Fruit fly (Drosophila melanogaster): ENCODE data around the gene Skp2.

Skp2 gene

DNA sequence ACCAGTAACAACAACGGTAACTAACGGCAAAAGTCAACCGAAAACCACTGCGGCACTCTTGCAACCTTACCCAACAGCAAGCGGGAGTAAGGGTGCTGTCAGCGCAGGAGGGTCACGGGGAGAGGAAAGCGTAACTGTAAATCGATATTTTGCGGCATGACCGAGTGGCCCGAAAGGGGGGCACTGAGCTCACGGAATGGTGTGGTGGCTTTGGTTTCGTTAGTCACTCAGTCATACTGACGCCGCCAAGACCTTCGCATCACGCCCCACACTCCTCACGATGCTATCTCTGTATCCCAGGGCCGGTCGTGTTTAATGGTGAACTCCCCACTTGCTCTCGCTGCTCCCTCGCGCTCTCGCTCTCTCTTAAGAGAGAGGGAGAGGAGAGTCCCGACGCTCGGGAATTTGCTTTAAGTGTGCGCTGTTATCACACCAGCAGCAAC is 23.2 kb upstream of the Skp2 start (continued):
- peak; percentile 36 for TF ChIP-seq Lpt (GFP tag; optimal IDR thresholded peaks at IDR 0.05)
- peak; percentile 8 for TF ChIP-seq vri (GFP tag; optimal IDR thresholded peaks at IDR 0.05)
- 0 out of 2 replicates have a peak, but pooled peaks have one; percentile 10 for TF ChIP-seq Gug (GFP tag; IDR thresholded peaks at IDR 0.05)
- no peak; the same call in 2 of the 3 replicates for TF ChIP-seq eg (GFP tag; IDR thresholded peaks at IDR 0.05)
- TF ChIP-seq Ets21C (GFP tag; optimal IDR thresholded peaks at IDR 0.05), result no peak
- peak; percentile 45 for TF ChIP-seq Eip75B (GFP tag; optimal IDR thresholded peaks at IDR 0.05)

DNA sequence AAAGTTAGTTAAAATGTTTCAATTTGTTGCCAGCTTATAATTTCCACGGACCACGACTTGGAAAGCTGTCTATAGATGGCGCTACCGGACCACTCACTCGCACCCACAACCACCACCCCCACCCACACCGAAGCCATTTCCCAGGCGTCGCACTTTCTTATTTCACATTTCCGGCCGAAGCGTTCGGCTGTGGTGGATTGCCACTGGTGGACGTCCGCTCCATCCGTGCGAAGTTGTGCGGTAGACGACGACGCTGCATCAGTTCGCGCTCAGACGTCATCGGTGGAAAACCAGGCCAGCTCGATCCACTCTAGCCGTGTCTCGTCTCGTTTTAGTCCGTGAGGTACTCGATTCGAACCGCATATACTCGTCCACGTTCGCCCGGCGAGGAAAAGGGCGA is 22.2 kb upstream of the Skp2 start, which contains the start of gene CG1090:
Gene CG1090 (plus strand): TSS at position 259 of the 400 bp plus-strand sequence.
- TF ChIP-seq fd59A (GFP tag; optimal IDR thresholded peaks at IDR 0.05), result no peak
- peak; percentile 8 for TF ChIP-seq net (GFP tag; optimal IDR thresholded peaks at IDR 0.05)
- TF ChIP-seq CG16779 (tag; optimal IDR thresholded peaks at IDR 0.05), result peak; percentile 13

DNA sequence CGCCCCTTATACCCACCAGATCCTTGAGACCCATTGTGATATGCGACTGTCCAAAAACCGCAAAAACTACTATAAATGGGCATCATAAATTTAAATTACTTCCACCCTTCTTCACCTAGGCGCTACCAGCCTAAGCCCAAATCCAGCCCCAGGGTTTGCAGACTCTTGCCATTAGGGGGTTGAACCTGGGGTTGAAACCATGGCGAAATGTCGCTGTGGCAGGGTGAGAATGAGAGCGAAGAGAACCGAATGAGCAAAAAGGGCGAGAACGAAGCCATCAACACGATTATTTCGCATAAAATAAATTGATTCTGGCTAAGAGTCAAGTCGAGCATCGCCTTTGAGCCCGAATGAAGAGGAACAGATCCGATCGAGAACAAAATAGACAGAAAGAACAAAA is 16.1 kb upstream of the Skp2 start:
- TF ChIP-seq acj6 (GFP tag; optimal IDR thresholded peaks at IDR 0.05), result no peak
- no peak for TF ChIP-seq pdm3 (GFP tag; optimal IDR thresholded peaks at IDR 0.05)
- no peak for TF ChIP-seq Eip78C (GFP tag)
- no peak for TF ChIP-seq fd85E (GFP tag; optimal IDR thresholded peaks at IDR 0.05)
- no peak for TF ChIP-seq spab (GFP tag; optimal IDR thresholded peaks at IDR 0.05)
- TF ChIP-seq Sox14 (GFP tag; optimal IDR thresholded peaks at IDR 0.05), result no peak
- TF ChIP-seq CG6792 (GFP tag; optimal IDR thresholded peaks at IDR 0.05), result no peak
- no peak for TF ChIP-seq Eip75B (GFP tag; optimal IDR thresholded peaks at IDR 0.05)
- no peak for TF ChIP-seq CG6854 (GFP tag; optimal IDR thresholded peaks at IDR 0.05)
- no peak for TF ChIP-seq CG8119 (GFP tag; IDR thresholded peaks at IDR 0.05)
- TF ChIP-seq Sox102F (GFP tag; optimal IDR thresholded peaks at IDR 0.05), result no peak
- TF ChIP-seq CG10631 (GFP tag; optimal IDR thresholded peaks at IDR 0.05), result no peak
- TF ChIP-seq CG7368 (GFP tag; optimal IDR thresholded peaks at IDR 0.05), result no peak
- no peak for TF ChIP-seq Eip93F (GFP tag; optimal IDR thresholded peaks at IDR 0.05)
- no peak for TF ChIP-seq dsx (GFP tag; optimal IDR thresholded peaks at IDR 0.05; ENCODE audit: poor library complexity, severe bottlenecking)
- TF ChIP-seq CG9139 (GFP tag; optimal IDR thresholded peaks at IDR 0.05), result no peak
- no peak for TF ChIP-seq CG11762 (GFP tag; optimal IDR thresholded peaks at IDR 0.05; ENCODE audit: insufficient read depth)
- TF ChIP-seq CG34406 (GFP tag; optimal IDR thresholded peaks at IDR 0.05), result no peak
- TF ChIP-seq CG1621 (tag; optimal IDR thresholded peaks at IDR 0.05), result no peak

DNA sequence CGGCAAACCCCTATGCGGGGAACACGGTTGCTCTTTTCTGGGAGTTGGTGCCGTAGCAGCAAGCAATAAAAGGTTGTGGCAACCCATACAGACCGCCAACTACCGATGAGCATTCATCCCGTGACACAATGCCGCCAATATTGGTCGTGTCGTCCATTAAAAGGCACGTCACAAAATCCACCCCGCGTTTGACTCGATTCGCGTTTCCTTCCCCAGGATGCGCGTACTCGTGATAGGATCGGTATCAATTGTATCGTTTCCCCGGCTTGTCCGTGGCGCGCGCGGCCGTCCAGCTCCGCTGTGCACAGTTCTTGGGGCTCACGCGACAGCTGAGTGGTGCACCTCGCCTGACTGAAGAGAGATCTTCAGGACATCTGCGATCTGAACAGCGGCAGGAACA is 12.7 kb upstream of the Skp2 start:
- TF ChIP-seq Gug (GFP tag; IDR thresholded peaks at IDR 0.05) (no peak), CG6792 (GFP tag; optimal IDR thresholded peaks at IDR 0.05) (no peak)

DNA sequence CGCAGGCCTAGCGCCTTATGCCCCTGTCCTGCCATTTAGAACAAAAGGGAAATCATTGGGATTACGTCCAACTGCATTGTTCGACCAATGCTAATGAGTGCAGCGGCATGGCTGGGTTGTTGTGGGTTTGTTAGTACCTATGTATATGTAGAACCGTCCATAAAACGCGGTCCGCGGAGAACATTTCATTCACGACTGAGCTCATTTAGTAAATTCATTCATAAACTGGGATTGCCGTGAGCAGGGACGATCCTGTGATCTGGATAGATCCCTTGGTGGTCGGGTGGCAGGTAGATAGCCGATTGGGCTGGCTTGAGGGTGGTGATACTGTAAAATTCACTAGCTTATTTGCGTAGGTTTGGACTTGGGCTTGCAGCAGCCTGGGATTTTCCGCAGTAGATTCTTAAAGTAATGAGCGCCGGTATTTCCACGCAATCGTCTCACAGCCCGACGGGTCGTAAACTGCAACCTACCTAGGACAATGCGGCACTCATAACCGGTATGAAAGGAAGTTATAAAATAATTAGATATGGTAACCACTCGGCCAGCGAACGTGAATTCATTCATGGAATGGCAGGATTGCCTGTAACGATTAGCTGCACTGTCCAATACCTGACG is 10.8 kb upstream of the Skp2 start:
- TF ChIP-seq fd85E (GFP tag; optimal IDR thresholded peaks at IDR 0.05), result no peak
- no peak for TF ChIP-seq CG10631 (GFP tag; optimal IDR thresholded peaks at IDR 0.05)
- TF ChIP-seq Ets21C (GFP tag; optimal IDR thresholded peaks at IDR 0.05), result no peak
- TF ChIP-seq CG6808 (GFP tag; optimal IDR thresholded peaks at IDR 0.05), result no peak
- TF ChIP-seq CG15336 (GFP tag; IDR thresholded peaks at IDR 0.05), result no peak
- TF ChIP-seq CG4318 (GFP tag; optimal IDR thresholded peaks at IDR 0.05), result no peak
- TF ChIP-seq fkh (GFP tag; optimal IDR thresholded peaks at IDR 0.05), result no peak
- no peak for TF ChIP-seq Sox102F (GFP tag; optimal IDR thresholded peaks at IDR 0.05)
- TF ChIP-seq Hr4 (GFP tag; optimal IDR thresholded peaks at IDR 0.05), result no peak
- no peak for TF ChIP-seq Gug (GFP tag; IDR thresholded peaks at IDR 0.05)

Data from whole organism, prepupa.